Worm (Caenorhabditis elegans) whole organism, young adult: ENCODE data around the gene ubc-18.

ENCODE experiments used
- B0035.1 ChIP-seq: sonication (generic microtip); optimal IDR thresholded peaks from 2 replicates; lab custom pipeline; 2016; ENCODE audit warnings: missing genetic modification characterization, mild to moderate bottlenecking, missing compliant biosample characterization, missing genotype, missing genetic modification reagents
- ceh-27 ChIP-seq: fragments of 200-800 bp; sonication (Bioruptor generic); optimal IDR thresholded peaks from 2 replicates; lab custom pipeline; 2018; ENCODE audit warnings: mild to moderate bottlenecking, missing genetic modification characterization, moderate library complexity, missing compliant biosample characterization
- fkh-3 ChIP-seq: sonication (generic microtip); optimal IDR thresholded peaks from 2 replicates; lab custom pipeline; 2016; ENCODE audit warnings: mild to moderate bottlenecking, missing genetic modification characterization, missing compliant biosample characterization
- pha-4 ChIP-seq: fragments of 150-350 bp; sonication (generic microtip); optimal IDR thresholded peaks from 2 replicates; lab custom pipeline; 2014; ENCODE audit warnings: missing biosample characterization, missing genetic modification reagents, missing genetic modification characterization
- snpc-1.3 ChIP-seq: sonication (generic microtip); optimal IDR thresholded peaks from 2 replicates; lab custom pipeline; 2017; ENCODE audit warnings: missing genetic modification characterization, mild to moderate bottlenecking, missing compliant biosample characterization, antibody characterized with exemption, moderate library complexity, missing genotype, missing genetic modification reagents; ENCODE audit not compliant: insufficient read depth
- unc-62 ChIP-seq: fragments of 150-350 bp; optimal IDR thresholded peaks from 2 replicates; lab custom pipeline; 2014; ENCODE audit warnings: missing biosample characterization, missing genetic modification reagents, missing genetic modification characterization

DNA sequence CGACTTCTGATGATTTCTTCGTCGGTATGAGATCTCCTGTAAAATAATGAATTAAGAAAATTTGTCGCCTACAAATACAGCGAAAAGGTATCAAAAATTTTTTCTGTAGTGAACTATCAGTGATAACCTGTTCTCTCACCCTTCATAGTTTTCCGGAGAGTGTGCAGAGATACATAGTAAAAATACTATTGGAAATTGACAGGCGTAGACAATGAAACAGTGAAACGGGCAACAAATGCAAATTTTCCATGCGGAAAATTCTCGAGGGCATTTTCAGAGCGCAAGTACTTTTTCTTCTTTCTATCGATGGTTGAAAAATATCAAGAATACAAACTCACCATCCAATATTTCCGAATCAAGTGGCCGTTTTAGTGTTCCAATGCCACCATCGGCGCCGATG, 18.8 kb upstream of the ubc-18 start:
- TF ChIP-seq ceh-27 (GFP tag; lab: Kevin White, UChicago) (no peak), unc-62 (GFP tag; lab: Kevin White, UChicago) (no peak), snpc-1.3 (tag; lab: Kevin White, UChicago) (no peak), fkh-3 (tag; lab: Kevin White, UChicago) (no peak), pha-4 (tag; lab: Kevin White, UChicago) (no peak), B0035.1 (tag; lab: Kevin White, UChicago) (no peak)
